Worm (Caenorhabditis elegans) whole organism, L4 larva: ENCODE measurements around the gene srz-83.

Experiments used
- ZK337.2 ChIP-seq: fragments of 200-800 bp; sonication (Bioruptor generic); IDR thresholded peaks from 2 replicates; pipeline ENCODE4 v1.3.6; 2022; ENCODE audit warnings: missing genetic modification reagents, missing genetic modification characterization, missing compliant biosample characterization
- dmd-6 ChIP-seq: fragments of 200-800 bp; sonication (Bioruptor generic); IDR thresholded peaks from 2 replicates; pipeline ENCODE4 v1.3.6; 2022; ENCODE audit warnings: missing genetic modification reagents, missing genetic modification characterization, missing compliant biosample characterization
- dpl-1 ChIP-seq: fragments of 150-350 bp; optimal IDR thresholded peaks from 2 replicates; lab custom pipeline; 2014; ENCODE audit warnings: missing biosample characterization, missing genetic modification reagents, missing genetic modification characterization
- hlh-11 ChIP-seq: fragments of 200-800 bp; sonication (Bioruptor generic); optimal IDR thresholded peaks from 2 replicates; lab custom pipeline; 2018; ENCODE audit warnings: mild to moderate bottlenecking, missing genetic modification characterization, missing compliant biosample characterization
- nhr-76 ChIP-seq: fragments of 150-350 bp; optimal IDR thresholded peaks from 2 replicates; lab custom pipeline; 2014; ENCODE audit warnings: missing biosample characterization, missing genetic modification characterization
- nhr-77 ChIP-seq: fragments of 150-350 bp; optimal IDR thresholded peaks from 2 replicates; lab custom pipeline; 2014; ENCODE audit warnings: missing biosample characterization, missing genetic modification characterization
- pqm-1 ChIP-seq: sonication (generic microtip); optimal IDR thresholded peaks from 2 replicates; lab custom pipeline; 2017; ENCODE audit warnings: missing biosample characterization, missing genetic modification characterization
- saeg-2 ChIP-seq: fragments of 200-800 bp; sonication (Bioruptor generic); IDR thresholded peaks from 2 replicates; pipeline ENCODE4 v1.3.6; 2022; ENCODE audit warnings: missing genetic modification reagents, missing genetic modification characterization, missing compliant biosample characterization
- unc-62 ChIP-seq, 3 experiments: fragments of 150-350 bp in 1 of 3; sonication (generic microtip); optimal IDR thresholded peaks in 2 of 3; peaks in 1 of 3; 1 replicate in 1 of 3; 2 replicates in 2 of 3; lab custom pipeline; 2014 to 2017; ENCODE audit warnings: missing biosample characterization in 3 of 3, missing genetic modification characterization in 3 of 3, missing genetic modification reagents in 3 of 3, missing genotype in 1 of 3

srz-83 gene

DNA sequence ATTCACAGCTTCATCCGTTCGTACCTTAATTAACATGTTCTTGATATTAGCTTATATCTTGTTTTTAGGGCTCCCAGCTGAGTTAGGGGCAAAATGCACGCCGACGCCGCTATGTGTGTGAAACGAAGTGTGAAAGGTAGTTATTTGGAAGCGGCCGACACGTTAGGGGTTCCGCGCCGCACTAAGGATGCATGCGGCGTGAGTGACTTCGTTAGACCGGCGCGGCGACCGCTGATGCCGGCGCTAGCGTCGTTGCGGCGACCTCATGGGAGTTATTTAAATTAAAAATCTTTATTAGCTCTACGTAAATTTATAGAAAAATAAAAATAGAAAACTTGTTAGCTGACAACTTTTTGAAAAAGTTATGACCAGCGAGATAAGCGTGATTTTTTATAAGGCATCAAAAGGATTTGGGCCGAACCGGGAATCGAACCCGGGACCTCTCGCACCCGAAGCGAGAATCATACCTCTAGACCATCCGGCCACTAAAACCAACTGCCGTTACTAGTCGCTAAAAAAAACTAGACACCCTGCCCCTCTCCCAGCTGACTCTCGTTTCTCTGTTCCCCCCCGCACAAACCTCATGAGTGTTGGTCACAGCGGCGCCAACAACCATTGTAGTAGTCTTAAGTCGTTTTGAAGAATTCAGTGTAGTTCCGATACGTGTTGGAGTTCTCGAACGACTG lies 47.7 kb downstream of the srz-83 start (continued):
- TF ChIP-seq ZK337.2 (GFP tag; lab: Robert Waterston, UW) (no peak), dpl-1 (peak; percentile 38), pqm-1 (tag; lab: Kevin White, UChicago) (no peak), saeg-2 (peak; percentile 51; the same call in 1 of the 2 replicates), dmd-6 (GFP tag; lab: Robert Waterston, UW) (peak; percentile 64), nhr-77 (tag; lab: Kevin White, UChicago) (no peak), nhr-76 (no peak)
- TF ChIP-seq, all 104 proteins: peak for 57

DNA sequence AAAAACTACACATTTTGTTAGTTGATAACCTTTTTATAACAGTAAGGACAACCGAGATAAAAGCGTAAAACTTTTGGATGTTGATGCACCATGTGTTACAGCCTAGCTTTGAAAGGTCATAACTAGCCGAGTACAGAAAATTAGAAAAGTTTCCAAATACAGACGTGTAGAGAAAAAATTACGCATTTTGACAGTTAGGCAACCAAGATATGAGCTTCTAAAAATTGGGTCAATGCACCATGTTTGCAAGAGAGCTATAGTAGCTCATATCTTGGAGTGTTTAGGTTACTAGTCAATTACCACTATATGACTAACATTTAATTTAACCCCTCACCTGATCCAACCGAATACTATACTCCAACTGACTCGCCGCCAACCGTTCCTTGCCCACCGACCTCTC lies 48.7 kb downstream of the srz-83 start:
- TF ChIP-seq hlh-11: no peak
- peak in 1 of 2 experiments; percentile 90 for TF ChIP-seq unc-62 (GFP tag; optimal IDR thresholded peaks at IDR 0.05 in 1 of 2; lab: Kevin White, UChicago)
- TF ChIP-seq unc-62 (tag; optimal IDR thresholded peaks at IDR 0.05; lab: Kevin White, UChicago): no peak
